Worm (Caenorhabditis elegans): ENCODE data around the gene Y68A4A.10.

- TF ChIP-seq ref-1 (GFP tag; conservative IDR thresholded peaks at IDR 0.05) (no peak), med-1 (GFP tag; optimal IDR thresholded peaks at IDR 0.05; ENCODE audit: insufficient read depth) (no peak), klf-2 (GFP tag; conservative IDR thresholded peaks at IDR 0.05) (no peak)
Measured at ce11 chrV:17206469-17206868, 4.5 kb downstream of the Y68A4A.10 start.

All from whole organism, midembryonic.